Worm (Caenorhabditis elegans): ENCODE data around the gene Y51H7C.7.

DNA sequence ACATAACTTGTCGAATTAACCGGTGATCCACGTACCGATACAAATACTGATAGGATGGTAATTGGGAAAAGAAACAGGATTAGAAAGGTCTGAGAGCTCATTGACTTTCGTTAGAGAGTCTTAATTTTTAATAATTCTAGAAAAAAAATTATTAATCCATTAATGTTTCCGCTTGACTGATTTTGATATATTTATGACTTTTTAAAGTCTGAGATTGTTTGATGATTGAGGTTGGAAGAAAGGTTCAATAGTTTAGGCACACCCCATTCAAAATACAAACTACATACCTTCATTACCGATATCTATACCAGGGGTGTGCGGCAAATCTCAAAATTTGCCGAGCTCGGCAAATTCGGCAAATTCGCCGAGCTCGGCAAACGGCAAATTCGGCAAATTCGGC is 24.1 kb upstream of the Y51H7C.7 start, which contains the start of gene F54D12.10:
- TF ChIP-seq lin-13 (tag; optimal IDR thresholded peaks at IDR 0.05) = no peak
- TF ChIP-seq elt-1 (tag; optimal IDR thresholded peaks at IDR 0.05; ENCODE audit: borderline replicate concordance, insufficient read depth) = no peak
- no peak for TF ChIP-seq ces-1 (GFP tag; optimal IDR thresholded peaks at IDR 0.05)
- TF ChIP-seq lsy-2 (tag; optimal IDR thresholded peaks at IDR 0.05) = no peak

All from whole organism, mixed stage, embryonic.